Worm (Caenorhabditis elegans) whole organism, L3 larva: ENCODE data around the gene T10G3.3.

Source experiments
- ZK546.5 ChIP-seq: sonication (generic microtip); optimal IDR thresholded peaks from 2 replicates; lab custom pipeline; 2017; ENCODE audit warnings: missing biosample characterization, missing genetic modification characterization
- aly-2 ChIP-seq: fragments of 150-350 bp; optimal IDR thresholded peaks from 2 replicates; lab custom pipeline; 2014; ENCODE audit warnings: missing biosample characterization, missing genetic modification characterization
- ceh-82 ChIP-seq: fragments of 150-350 bp; optimal IDR thresholded peaks from 2 replicates; lab custom pipeline; 2014; ENCODE audit warnings: missing biosample characterization, missing genetic modification characterization
- ceh-9 ChIP-seq: sonication (generic microtip); optimal IDR thresholded peaks from 2 replicates; lab custom pipeline; 2018; ENCODE audit warnings: missing biosample characterization, missing genetic modification characterization
- daf-12 ChIP-seq: fragments of 150-350 bp; optimal IDR thresholded peaks from 2 replicates; lab custom pipeline; 2014; ENCODE audit warnings: missing biosample characterization, missing genetic modification reagents, missing genetic modification characterization
- egl-27 ChIP-seq: sonication (generic microtip); optimal IDR thresholded peaks from 4 replicates; lab custom pipeline; 2017; ENCODE audit warnings: missing biosample characterization, missing genetic modification reagents, missing genetic modification characterization
- egl-5 ChIP-seq: fragments of 150-350 bp; optimal IDR thresholded peaks from 2 replicates; lab custom pipeline; 2017; ENCODE audit warnings: missing biosample characterization, missing genetic modification reagents, missing genetic modification characterization, inconsistent platforms
- elt-1 ChIP-seq: fragments of 150-350 bp; optimal IDR thresholded peaks from 2 replicates; lab custom pipeline; 2014; ENCODE audit warnings: missing biosample characterization, missing genetic modification characterization
- elt-2 ChIP-seq: sonication (generic microtip); optimal IDR thresholded peaks from 2 replicates; lab custom pipeline; 2016; ENCODE audit warnings: missing genetic modification reagents, mild to moderate bottlenecking, missing genetic modification characterization, missing compliant biosample characterization
- eor-1 ChIP-seq, 2 experiments: fragments of 150-350 bp; optimal IDR thresholded peaks; 2 replicates each; lab custom pipeline; 2014 to 2018; ENCODE audit warnings: missing biosample characterization in 2 of 2, missing genetic modification characterization in 2 of 2
- fkh-10 ChIP-seq: sonication (generic microtip); optimal IDR thresholded peaks from 2 replicates; lab custom pipeline; 2017; ENCODE audit warnings: missing biosample characterization, missing genetic modification reagents, missing genetic modification characterization
- fkh-2 ChIP-seq: fragments of 150-350 bp; optimal IDR thresholded peaks from 2 replicates; lab custom pipeline; 2014; ENCODE audit warnings: missing biosample characterization, missing genetic modification reagents, missing genetic modification characterization
- fos-1 ChIP-seq: fragments of 150-350 bp; optimal IDR thresholded peaks from 2 replicates; lab custom pipeline; 2014; ENCODE audit warnings: missing biosample characterization, missing genetic modification characterization
- hmg-11 ChIP-seq: sonication (generic microtip); optimal IDR thresholded peaks from 2 replicates; lab custom pipeline; 2016; ENCODE audit warnings: missing genetic modification characterization, missing compliant biosample characterization
- jun-1 ChIP-seq: fragments of 150-350 bp; optimal IDR thresholded peaks from 2 replicates; lab custom pipeline; 2014; ENCODE audit warnings: missing biosample characterization, missing genetic modification reagents, missing genetic modification characterization
- lin-15B ChIP-seq: fragments of 150-350 bp; optimal IDR thresholded peaks from 2 replicates; lab custom pipeline; 2014; ENCODE audit warnings: missing biosample characterization, missing genetic modification characterization
- lsy-12 ChIP-seq: sonication (generic microtip); optimal IDR thresholded peaks from 2 replicates; lab custom pipeline; 2016; ENCODE audit warnings: mild to moderate bottlenecking, missing genetic modification characterization, missing compliant biosample characterization
- mdl-1 ChIP-seq: fragments of 150-350 bp; optimal IDR thresholded peaks from 2 replicates; lab custom pipeline; 2014; ENCODE audit warnings: missing biosample characterization, missing genetic modification characterization
- mml-1 ChIP-seq: fragments of 150-350 bp; sonication (generic microtip); optimal IDR thresholded peaks from 3 replicates; lab custom pipeline; 2014; ENCODE audit warnings: missing biosample characterization, missing genetic modification characterization
- nfya-1 ChIP-seq: sonication (generic microtip); optimal IDR thresholded peaks from 2 replicates; lab custom pipeline; 2017; ENCODE audit warnings: missing genetic modification characterization, mild to moderate bottlenecking, missing compliant biosample characterization, antibody characterized with exemption, moderate library complexity; ENCODE audit not compliant: insufficient read depth
- nhr-11 ChIP-seq: fragments of 150-350 bp; optimal IDR thresholded peaks from 2 replicates; lab custom pipeline; 2014; ENCODE audit warnings: missing biosample characterization, missing genetic modification characterization
- nhr-12 ChIP-seq: fragments of 150-350 bp; optimal IDR thresholded peaks from 2 replicates; lab custom pipeline; 2014; ENCODE audit warnings: missing biosample characterization, missing genetic modification characterization
- nhr-25 ChIP-seq: sonication (generic microtip); optimal IDR thresholded peaks from 2 replicates; lab custom pipeline; 2017; ENCODE audit warnings: missing biosample characterization, missing genetic modification characterization
- nhr-43 ChIP-seq: sonication (generic microtip); optimal IDR thresholded peaks from 2 replicates; lab custom pipeline; 2016; ENCODE audit warnings: mild to moderate bottlenecking, missing genetic modification characterization, missing compliant biosample characterization; ENCODE audit not compliant: poor library complexity, severe bottlenecking
- nhr-67 ChIP-seq: fragments of 150-350 bp; optimal IDR thresholded peaks from 2 replicates; lab custom pipeline; 2014; ENCODE audit warnings: missing biosample characterization, missing genetic modification characterization
- nhr-76 ChIP-seq: fragments of 150-350 bp; sonication (generic microtip); optimal IDR thresholded peaks from 5 replicates; lab custom pipeline; 2014; ENCODE audit warnings: missing biosample characterization, missing genetic modification characterization
- nhr-77 ChIP-seq: fragments of 150-350 bp; optimal IDR thresholded peaks from 2 replicates; lab custom pipeline; 2014; ENCODE audit warnings: missing biosample characterization, missing genetic modification characterization
- pha-4 ChIP-seq: fragments of 150-350 bp; optimal IDR thresholded peaks from 2 replicates; lab custom pipeline; 2014; ENCODE audit warnings: missing biosample characterization, missing genetic modification reagents, missing genetic modification characterization
- sea-2 ChIP-seq: fragments of 150-350 bp; sonication (generic microtip); optimal IDR thresholded peaks from 4 replicates; lab custom pipeline; 2014; ENCODE audit warnings: missing biosample characterization, missing genetic modification reagents, missing genetic modification characterization
- skn-1 ChIP-seq: fragments of 150-350 bp; optimal IDR thresholded peaks from 2 replicates; lab custom pipeline; 2014; ENCODE audit warnings: missing biosample characterization, missing genetic modification characterization
- snpc-4 ChIP-seq: fragments of 150-350 bp; optimal IDR thresholded peaks from 2 replicates; lab custom pipeline; 2014; ENCODE audit warnings: missing biosample characterization, missing genetic modification characterization
- tbx-2 ChIP-seq: sonication (generic microtip); optimal IDR thresholded peaks from 2 replicates; lab custom pipeline; 2016; ENCODE audit warnings: mild to moderate bottlenecking, missing genetic modification characterization, missing compliant biosample characterization
- unc-39 ChIP-seq: sonication (generic microtip); optimal IDR thresholded peaks from 4 replicates; lab custom pipeline; 2017; ENCODE audit warnings: missing biosample characterization, missing genetic modification characterization
- unc-62 ChIP-seq: fragments of 150-350 bp; sonication (generic microtip); optimal IDR thresholded peaks from 4 replicates; lab custom pipeline; 2014; ENCODE audit warnings: missing biosample characterization, missing genetic modification reagents, missing genetic modification characterization
- zag-1 ChIP-seq: fragments of 150-350 bp; optimal IDR thresholded peaks from 2 replicates; lab custom pipeline; 2014; ENCODE audit warnings: missing biosample characterization, missing genetic modification characterization
- ztf-11 ChIP-seq: fragments of 150-350 bp; optimal IDR thresholded peaks from 2 replicates; lab custom pipeline; 2014; ENCODE audit warnings: missing biosample characterization, missing genetic modification characterization
- ztf-4 ChIP-seq: fragments of 150-350 bp; optimal IDR thresholded peaks from 2 replicates; lab custom pipeline; 2014; ENCODE audit warnings: missing biosample characterization, missing genetic modification characterization

Gene T10G3.3

DNA sequence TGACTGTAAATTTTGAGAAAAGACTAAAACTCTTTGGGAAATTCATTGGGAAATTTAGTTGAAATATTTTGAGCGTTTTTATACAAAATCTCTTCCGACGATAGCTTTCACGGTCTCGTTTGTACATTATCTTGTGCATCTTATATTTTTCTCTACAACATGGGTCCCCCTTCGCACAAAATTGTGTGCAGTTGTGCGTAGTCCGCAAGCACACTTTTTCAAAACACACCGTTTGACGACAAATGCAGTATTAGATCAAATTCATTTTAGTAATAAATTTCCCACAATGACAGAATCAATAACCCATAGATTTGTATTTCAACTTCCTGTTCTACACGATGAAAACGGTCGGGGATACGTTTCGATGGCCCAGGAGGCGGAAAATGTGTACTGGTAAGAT, 32.1 kb downstream of the T10G3.3 start, which contains the start of gene F25H9.2:
TSS of gene F25H9.2 (plus strand) at position 226 of the 400 bp plus-strand sequence.
- TF ChIP-seq lsy-12, result no peak
- peak; percentile 5 for TF ChIP-seq elt-2 (tag; lab: Kevin White, UChicago)
- peak; percentile 39 for TF ChIP-seq hmg-11 (tag; lab: Kevin White, UChicago)
- peak; percentile 20 for TF ChIP-seq lin-15B (tag; lab: Kevin White, UChicago)

DNA sequence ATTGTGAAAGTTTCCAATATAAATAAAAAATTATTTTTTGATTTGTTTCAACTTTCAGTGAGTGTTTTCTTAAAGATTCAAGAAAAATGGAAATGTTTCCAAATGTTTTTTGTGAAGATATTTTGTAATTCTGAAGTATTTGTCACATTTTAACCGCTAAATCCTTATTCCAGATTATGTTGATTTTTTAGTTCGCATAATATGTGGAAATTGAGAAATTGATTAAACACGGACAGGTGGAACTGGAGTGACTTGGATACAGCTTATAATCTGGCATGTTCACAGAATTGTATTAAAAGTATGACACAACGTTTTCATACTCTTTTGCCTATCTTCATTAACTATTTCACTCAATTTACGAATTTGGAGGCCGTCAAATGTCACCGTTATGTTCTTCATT, 34.6 kb downstream of the T10G3.3 start, which contains the start of gene lurp-3:
TSS of gene lurp-3 (plus strand) at position 301 of the 400 bp plus-strand sequence.
- no peak for TF ChIP-seq nhr-43 (tag; lab: Kevin White, UChicago)

DNA sequence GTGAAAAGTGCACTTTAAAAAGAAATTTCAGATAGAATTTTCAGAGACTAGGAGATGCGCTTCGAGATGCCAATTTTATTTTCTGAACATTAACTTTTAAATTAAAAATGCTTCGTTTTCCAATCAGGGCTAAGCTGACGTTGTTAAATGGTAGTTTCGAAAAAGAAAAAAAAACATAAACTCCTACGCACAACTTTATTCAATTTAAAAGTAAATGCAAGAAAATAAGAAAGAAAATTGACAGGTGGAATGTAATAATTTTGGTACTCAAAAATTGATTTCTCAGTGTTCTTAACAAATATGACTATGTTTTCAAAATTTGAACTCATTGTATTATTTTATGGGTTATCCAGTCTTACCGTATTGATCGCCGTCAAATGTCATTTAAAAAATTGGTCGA, 36.7 kb downstream of the T10G3.3 start, which contains the start of gene lurp-2:
TSS of gene lurp-2 (plus strand) at position 301 of the 400 bp plus-strand sequence.
- TF ChIP-seq ceh-82, result no peak
- no peak for TF ChIP-seq ztf-11
- no peak for TF ChIP-seq nhr-11 (tag; lab: Kevin White, UChicago)
- no peak for TF ChIP-seq nhr-43 (tag; lab: Kevin White, UChicago)
- no peak for TF ChIP-seq daf-12 (tag; lab: Kevin White, UChicago)
- TF ChIP-seq fkh-2 (tag; lab: Kevin White, UChicago), result no peak
- TF ChIP-seq ztf-4 (tag; lab: Kevin White, UChicago), result no peak
- no peak for TF ChIP-seq elt-2 (tag; lab: Kevin White, UChicago)
- TF ChIP-seq tbx-2 (tag; lab: Kevin White, UChicago), result no peak
- no peak for TF ChIP-seq nhr-77 (tag; lab: Kevin White, UChicago)
- TF ChIP-seq hmg-11 (tag; lab: Kevin White, UChicago), result no peak
- TF ChIP-seq, all 47 proteins: peak for 0

DNA sequence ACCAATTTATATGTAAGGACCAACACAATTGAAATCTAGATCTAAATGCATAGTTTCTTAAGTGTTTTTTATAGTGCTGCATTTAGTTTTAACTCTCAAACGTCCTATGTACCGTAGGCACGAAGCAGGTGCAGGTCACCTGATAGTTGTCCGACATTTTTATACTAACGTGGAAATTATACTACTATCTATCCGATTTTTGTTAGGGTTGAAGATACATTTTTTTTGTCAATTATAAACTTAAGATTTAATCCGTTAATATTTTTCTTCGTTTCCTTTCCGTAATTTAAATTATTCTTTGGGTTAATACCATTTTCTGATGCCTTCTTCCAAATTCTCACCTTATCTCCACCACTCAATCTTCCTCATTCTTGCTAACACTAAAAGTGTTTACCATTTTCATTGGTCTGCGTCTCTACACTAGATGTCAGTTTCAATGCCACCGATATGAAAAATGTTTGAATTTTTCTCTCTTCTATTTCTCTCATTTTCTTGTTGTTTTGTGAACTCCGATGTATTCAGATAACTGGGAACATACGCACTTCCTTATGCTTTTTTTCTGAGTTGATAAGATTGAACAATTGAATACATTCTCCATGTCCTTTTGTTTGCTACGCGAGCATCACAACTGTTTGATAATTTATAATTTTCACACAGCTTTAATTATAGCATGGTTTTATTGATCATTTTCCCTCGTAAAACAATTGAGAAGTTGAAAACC, 44.6 kb downstream of the T10G3.3 start, which contains the start of gene Y2H9A.4:
TSS of gene Y2H9A.4 (plus strand) at position 671 of the 721 bp plus-strand sequence.
- no peak for TF ChIP-seq nhr-12
- TF ChIP-seq nhr-43 (tag; lab: Kevin White, UChicago), result no peak
- TF ChIP-seq daf-12 (tag; lab: Kevin White, UChicago), result no peak
- TF ChIP-seq fos-1, result no peak
- TF ChIP-seq jun-1 (tag; lab: Kevin White, UChicago), result peak; percentile 67
- TF ChIP-seq tbx-2 (tag; lab: Kevin White, UChicago), result no peak
- TF ChIP-seq zag-1 (tag; lab: Kevin White, UChicago), result no peak
- TF ChIP-seq unc-39 (tag; lab: Kevin White, UChicago), result no peak
- TF ChIP-seq aly-2, result no peak
- TF ChIP-seq snpc-4 (tag; lab: Kevin White, UChicago), result no peak
- TF ChIP-seq egl-5 (tag; lab: Kevin White, UChicago), result no peak
- TF ChIP-seq ceh-9, result no peak
- no peak for TF ChIP-seq unc-62 (GFP tag; lab: Kevin White, UChicago)
- no peak for TF ChIP-seq ceh-82
- no peak for TF ChIP-seq sea-2 (GFP tag; lab: Kevin White, UChicago)
- TF ChIP-seq nhr-67, result no peak
- peak; percentile 72 for TF ChIP-seq nhr-25 (tag; lab: Kevin White, UChicago)
- no peak for TF ChIP-seq ztf-11
- no peak for TF ChIP-seq egl-27
- peak; percentile 22 for TF ChIP-seq pha-4 (tag; lab: Kevin White, UChicago)
- no peak for TF ChIP-seq skn-1 (tag; lab: Kevin White, UChicago)
- TF ChIP-seq mdl-1, result no peak
- TF ChIP-seq elt-2 (tag; lab: Kevin White, UChicago), result peak; percentile 54
- peak; percentile 72 for TF ChIP-seq elt-1
- peak; percentile 3 for TF ChIP-seq nfya-1 (tag; lab: Kevin White, UChicago)
- no peak for TF ChIP-seq fkh-10 (GFP tag; lab: Kevin White, UChicago)
- no peak for TF ChIP-seq eor-1 (tag; optimal IDR thresholded peaks at IDR 0.05; lab: Kevin White, UChicago)
- TF ChIP-seq mml-1, result no peak
- no peak for TF ChIP-seq nhr-76 (tag; lab: Kevin White, UChicago)
- no peak for TF ChIP-seq ZK546.5 (tag; lab: Kevin White, UChicago)
- TF ChIP-seq lsy-12, result no peak
- TF ChIP-seq, all 47 proteins: peak for 6
